Fruit fly (Drosophila melanogaster): ENCODE results near the gene CG6503.

Gene CG6503

DNA sequence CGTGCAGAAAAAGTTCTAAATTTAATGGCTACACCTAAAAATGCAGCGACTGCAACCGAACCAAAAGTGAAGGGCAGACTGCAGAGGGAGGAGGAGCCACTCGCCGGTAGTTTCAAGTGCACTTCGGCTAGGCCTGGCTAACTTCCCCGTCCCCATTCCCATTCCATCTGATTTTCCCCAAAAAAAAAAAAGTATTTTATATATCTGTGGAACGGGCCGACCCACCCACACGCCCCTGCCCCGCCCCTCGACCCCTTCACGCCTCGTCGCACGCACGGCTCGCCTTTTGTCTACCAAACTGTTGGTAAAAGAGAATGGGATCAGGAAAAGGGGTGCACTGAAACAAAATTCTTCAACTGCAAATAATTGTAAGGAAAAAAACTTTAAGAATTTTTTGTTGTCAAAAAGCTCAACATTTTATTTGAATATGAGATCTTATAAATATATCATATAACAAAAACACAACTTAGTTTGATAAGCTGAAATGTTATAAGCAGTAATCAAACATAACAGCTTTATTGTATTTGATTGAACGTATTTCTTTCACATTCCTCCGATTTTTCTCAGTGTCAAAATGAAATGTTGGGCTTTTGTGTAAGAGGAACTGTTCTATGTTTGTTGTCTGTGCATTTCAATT lies 19.1 kb upstream of the CG6503 start (continued):
- TF ChIP-seq Fer2 (tag; optimal IDR thresholded peaks at IDR 0.05) (no peak), CG17359 (tag; optimal IDR thresholded peaks at IDR 0.05) (peak; percentile 83), CG9215 (GFP tag; IDR thresholded peaks at IDR 0.05) (0 out of 2 replicates have a peak, but pooled peaks have one; percentile 16), Ravus (GFP tag; IDR thresholded peaks at IDR 0.05) (no peak), CG7987 (GFP tag; optimal IDR thresholded peaks at IDR 0.05) (no peak), CG14710 (tag; optimal IDR thresholded peaks at IDR 0.05) (no peak), CG12071 (GFP tag; optimal IDR thresholded peaks at IDR 0.05) (no peak), Pdp1 (GFP tag; optimal IDR thresholded peaks at IDR 0.05) (peak; percentile 6 to 11), CG4360 (GFP tag; IDR thresholded peaks at IDR 0.05) (no peak), CG7928 (GFP tag; optimal IDR thresholded peaks at IDR 0.05) (no peak), CG18599 (GFP tag; optimal IDR thresholded peaks at IDR 0.05) (peak; percentile 63), Nf-YB (GFP tag; optimal IDR thresholded peaks at IDR 0.05) (peak; percentile 14), BtbVII (GFP tag; optimal IDR thresholded peaks at IDR 0.05) (no peak), CG11247 (GFP tag; IDR thresholded peaks at IDR 0.05) (no peak), CG15073 (GFP tag; optimal IDR thresholded peaks at IDR 0.05) (no peak), salm (tag; optimal IDR thresholded peaks at IDR 0.05) (no peak), Scr (GFP tag; IDR thresholded peaks at IDR 0.05; ENCODE audit: partially characterized antibody) (no peak), TFAM (GFP tag; optimal IDR thresholded peaks at IDR 0.05) (no peak), en (GFP tag; optimal IDR thresholded peaks at IDR 0.05) (no peak), CG10209 (GFP tag; optimal IDR thresholded peaks at IDR 0.05) (peak; percentile 39), CG18011 (GFP tag; optimal IDR thresholded peaks at IDR 0.05) (no peak), dati (GFP tag; IDR thresholded peaks at IDR 0.05) (no peak), CG9876 (GFP tag; optimal IDR thresholded peaks at IDR 0.05) (no peak), CG13624 (GFP tag; optimal IDR thresholded peaks at IDR 0.05) (no peak), Atf-2 (GFP tag; optimal IDR thresholded peaks at IDR 0.05) (no peak), cwo (GFP tag; optimal IDR thresholded peaks at IDR 0.05) (no peak), Taf1 (GFP tag; IDR thresholded peaks at IDR 0.05) (no peak), Awh (GFP tag; IDR thresholded peaks at IDR 0.05) (no peak), zfh2 (GFP tag; optimal IDR thresholded peaks at IDR 0.05) (no peak), CG10147 (GFP tag; optimal IDR thresholded peaks at IDR 0.05) (peak; percentile 60), repo (GFP tag; optimal IDR thresholded peaks at IDR 0.05) (no peak), Dref (GFP tag; IDR thresholded peaks at IDR 0.05) (no peak), CG33213 (GFP tag; optimal IDR thresholded peaks at IDR 0.05) (no peak), CG9727 (GFP tag; optimal IDR thresholded peaks at IDR 0.05) (peak; percentile 45), CG30431 (GFP tag; optimal IDR thresholded peaks at IDR 0.05) (no peak), p53 (GFP tag; optimal IDR thresholded peaks at IDR 0.05) (no peak), GATAe (GFP tag; conservative IDR thresholded peaks at IDR 0.05) (no peak), CG33557 (GFP tag; optimal IDR thresholded peaks at IDR 0.05) (no peak), CG14014 (GFP tag; IDR thresholded peaks at IDR 0.05) (no peak), eve (GFP tag; optimal IDR thresholded peaks at IDR 0.05) (no peak), ap (GFP tag; IDR thresholded peaks at IDR 0.05) (no peak), CG7357 (GFP tag; IDR thresholded peaks at IDR 0.05) (no peak), esg (GFP tag; conservative IDR thresholded peaks at IDR 0.05) (no peak), CG7271 (tag; optimal IDR thresholded peaks at IDR 0.05) (no peak), CG9932 (GFP tag; IDR thresholded peaks at IDR 0.05) (no peak), kay (GFP tag; optimal IDR thresholded peaks at IDR 0.05) (no peak), Gug (GFP tag; IDR thresholded peaks at IDR 0.05) (no peak), gcm (GFP tag; optimal IDR thresholded peaks at IDR 0.05) (no peak), CG13287 (GFP tag; IDR thresholded peaks at IDR 0.05; ENCODE audit: partially characterized antibody) (no peak), zfh1 (GFP tag; IDR thresholded peaks at IDR 0.05) (peak; percentile 59; the same call in 2 of the 3 replicates), vfl (GFP tag; optimal IDR thresholded peaks at IDR 0.05) (no peak)
